Worm (Caenorhabditis elegans) whole organism, L4 larva: Measurements from ENCODE around the gene sre-21.

ENCODE experiments used
- aly-2 ChIP-seq: sonication (generic microtip); optimal IDR thresholded peaks from 2 replicates; lab custom pipeline; 2018; ENCODE audit warnings: missing biosample characterization, missing genetic modification characterization
- ama-1 ChIP-seq: fragments of 150-350 bp; optimal IDR thresholded peaks from 2 replicates; lab custom pipeline; 2014; ENCODE audit warnings: inconsistent platforms, mixed read lengths
- ceh-28 ChIP-seq: fragments of 150-350 bp; optimal IDR thresholded peaks from 2 replicates; lab custom pipeline; 2014; ENCODE audit warnings: missing biosample characterization, missing genetic modification reagents, missing genetic modification characterization
- fos-1 ChIP-seq: fragments of 150-350 bp; optimal IDR thresholded peaks from 2 replicates; lab custom pipeline; 2014; ENCODE audit warnings: missing biosample characterization, missing genetic modification characterization
- nhr-237 ChIP-seq: sonication (generic microtip); optimal IDR thresholded peaks from 2 replicates; lab custom pipeline; 2017; ENCODE audit warnings: missing biosample characterization, missing genetic modification characterization
- nhr-41 ChIP-seq: fragments of 200-800 bp; sonication (Bioruptor generic); IDR thresholded peaks from 2 replicates; pipeline ENCODE4 v1.3.6; 2022; ENCODE audit warnings: missing genetic modification reagents, missing genetic modification characterization, missing compliant biosample characterization
- pqm-1 ChIP-seq: sonication (generic microtip); optimal IDR thresholded peaks from 2 replicates; lab custom pipeline; 2017; ENCODE audit warnings: missing biosample characterization, missing genetic modification characterization
- skn-1 ChIP-seq: fragments of 150-350 bp; optimal IDR thresholded peaks from 2 replicates; lab custom pipeline; 2014; ENCODE audit warnings: missing biosample characterization, missing genetic modification characterization
- tra-1 ChIP-seq: fragments of 200-800 bp; sonication (Bioruptor generic); IDR thresholded peaks from 2 replicates; pipeline ENCODE4 v1.3.6; 2022; ENCODE audit warnings: missing genetic modification reagents, missing genetic modification characterization, missing compliant biosample characterization
- zag-1 ChIP-seq: fragments of 150-350 bp; optimal IDR thresholded peaks from 2 replicates; lab custom pipeline; 2014; ENCODE audit warnings: missing biosample characterization, missing genetic modification characterization

DNA sequence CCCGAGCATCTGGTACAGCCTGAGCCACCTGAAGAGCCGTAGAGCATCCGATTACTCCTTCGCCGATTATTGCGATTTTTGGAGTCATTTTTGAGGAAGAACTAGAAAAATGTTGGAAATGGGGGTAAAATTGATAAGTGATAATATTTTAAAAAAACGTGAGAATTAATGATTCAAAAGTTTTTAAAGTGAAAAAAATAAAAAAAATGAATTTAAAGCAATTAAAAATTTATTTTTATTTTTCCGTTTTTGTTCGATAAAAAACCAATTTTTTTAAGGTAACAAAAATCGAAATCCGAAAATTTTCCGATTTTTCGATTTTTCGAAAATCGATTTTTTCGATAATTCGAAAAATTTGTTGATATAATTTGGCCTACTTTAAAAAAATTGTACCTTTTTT lies 4.1 kb upstream of the sre-21 start, which contains the start of gene ddo-1:
- no peak for TF ChIP-seq aly-2 (tag; lab: Kevin White, UChicago)
- TF ChIP-seq nhr-237 (tag; lab: Kevin White, UChicago): no peak
- TF ChIP-seq zag-1: no peak
- no peak for TF ChIP-seq ceh-28 (tag; lab: Kevin White, UChicago)
- TF ChIP-seq ama-1 (lab: Kevin White, UChicago): no peak
- TF ChIP-seq pqm-1 (tag; lab: Kevin White, UChicago): no peak
- TF ChIP-seq tra-1 (GFP tag; lab: Robert Waterston, UW): no peak
- no peak for TF ChIP-seq nhr-41
- TF ChIP-seq skn-1: no peak
- TF ChIP-seq fos-1 (tag; lab: Kevin White, UChicago): no peak
